Worm (Caenorhabditis elegans) whole organism, early embryonic: ENCODE data around the gene F20D6.5.

Experiments used
- ama-1 ChIP-seq: fragments of 150-350 bp; optimal IDR thresholded peaks from 2 replicates; lab custom pipeline; 2014
- hnd-1 ChIP-seq: sonication (generic microtip); optimal IDR thresholded peaks from 2 replicates; lab custom pipeline; 2016; ENCODE audit warnings: missing genetic modification characterization, missing compliant biosample characterization
- tbx-11 ChIP-seq: fragments of 200-800 bp; sonication (Bioruptor generic); IDR thresholded peaks from 2 replicates; pipeline ENCODE4 v1.3.6; 2022; ENCODE audit warnings: missing genetic modification characterization, missing compliant biosample characterization
- tra-4 ChIP-seq: sonication (generic microtip); optimal IDR thresholded peaks from 2 replicates; lab custom pipeline; 2017; ENCODE audit warnings: missing genetic modification characterization, missing compliant biosample characterization

DNA sequence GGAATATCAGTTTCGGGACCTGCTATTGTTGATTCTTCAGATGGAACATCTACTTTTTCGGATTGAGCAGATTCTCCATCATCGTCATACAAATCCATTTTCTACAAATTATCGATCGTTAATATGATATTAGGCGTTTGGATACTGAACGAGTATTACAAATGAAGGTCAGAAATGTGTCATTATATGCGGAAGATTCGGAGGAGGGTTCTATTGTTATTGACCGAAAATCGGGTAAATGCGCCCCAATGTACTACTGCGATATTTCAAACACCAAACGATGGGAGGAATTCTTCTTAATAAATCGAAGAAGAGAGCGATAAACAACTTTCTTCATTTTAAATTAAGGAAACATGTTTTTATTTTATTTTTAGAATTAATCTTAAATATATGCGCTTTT lies 32.5 kb upstream of the F20D6.5 start, which contains the start of gene spr-1:
- no peak for TF ChIP-seq ama-1 (lab: Kevin White, UChicago)
- TF ChIP-seq tbx-11 (GFP tag; lab: Robert Waterston, UW): no peak
- TF ChIP-seq hnd-1: no peak
- no peak for TF ChIP-seq tra-4 (tag; lab: Kevin White, UChicago)
